Worm (Caenorhabditis elegans) whole organism, L3 larva: ENCODE data around the gene M05D6.8.

ENCODE experiments used
- ceh-82 ChIP-seq: fragments of 150-350 bp; optimal IDR thresholded peaks from 2 replicates; lab custom pipeline; 2014; ENCODE audit warnings: missing biosample characterization, missing genetic modification characterization
- elt-3 ChIP-seq, 3 experiments: fragments of 150-350 bp in 1 of 3; sonication (generic microtip) in 2 of 3; optimal IDR thresholded peaks; 2 replicates in 2 of 3; 4 replicates in 1 of 3; lab custom pipeline; 2014 to 2017; ENCODE audit warnings: missing biosample characterization in 3 of 3, missing genetic modification characterization in 3 of 3
- lin-39 ChIP-seq: fragments of 150-350 bp; optimal IDR thresholded peaks from 2 replicates; lab custom pipeline; 2018; ENCODE audit warnings: missing biosample characterization, missing genetic modification reagents, missing genetic modification characterization
- nfya-1 ChIP-seq: sonication (generic microtip); optimal IDR thresholded peaks from 2 replicates; lab custom pipeline; 2017; ENCODE audit warnings: missing genetic modification characterization, mild to moderate bottlenecking, missing compliant biosample characterization, antibody characterized with exemption, moderate library complexity; ENCODE audit not compliant: insufficient read depth
- unc-39 ChIP-seq: sonication (generic microtip); optimal IDR thresholded peaks from 4 replicates; lab custom pipeline; 2017; ENCODE audit warnings: missing biosample characterization, missing genetic modification characterization

DNA sequence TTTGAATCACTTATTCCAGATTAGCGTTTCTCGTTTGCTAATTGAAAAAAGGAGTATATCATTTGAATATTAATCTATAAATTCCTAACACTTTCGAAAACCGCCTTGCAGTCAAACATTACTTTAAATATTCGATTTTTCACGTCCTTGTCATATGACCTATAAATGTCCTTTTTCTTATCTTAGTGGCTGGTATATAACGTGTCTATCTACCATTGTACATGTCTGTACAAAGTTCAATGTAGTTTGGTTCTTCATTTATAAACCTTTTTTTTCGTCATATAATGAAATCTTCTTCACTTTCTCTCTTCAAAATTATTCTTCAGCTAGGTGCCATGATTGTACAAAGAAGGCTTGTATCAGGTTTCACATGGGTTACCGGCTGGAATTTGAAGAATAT, 14.6 kb upstream of the M05D6.8 start, which contains the start of gene gbh-2:
- TF ChIP-seq ceh-82 (tag; lab: Kevin White, UChicago): no peak
- no peak for TF ChIP-seq nfya-1 (tag; lab: Kevin White, UChicago)
- no peak for TF ChIP-seq unc-39 (tag; lab: Kevin White, UChicago)
- no peak for TF ChIP-seq elt-3 (tag; optimal IDR thresholded peaks at IDR 0.05; lab: Kevin White, UChicago)
- no peak for TF ChIP-seq lin-39 (tag; lab: Kevin White, UChicago)
